Fruit fly (Drosophila melanogaster) whole organism, prepupa: Measurements from ENCODE around the gene mesh.

ENCODE experiments used
- CG10669 ChIP-seq: fragments of 200-800 bp; sonication (Bioruptor generic); optimal IDR thresholded peaks from 3 replicates; lab custom pipeline; 2018; ENCODE audit warnings: missing biosample characterization, mild to moderate bottlenecking, missing genetic modification characterization, moderate library complexity
- CG11762 ChIP-seq: fragments of 200-800 bp; sonication (Bioruptor generic); optimal IDR thresholded peaks from 3 replicates; lab custom pipeline; 2016; ENCODE audit warnings: missing biosample characterization, missing genetic modification characterization; ENCODE audit not compliant: insufficient read depth
- CG11902 ChIP-seq: fragments of 200-800 bp; sonication (Bioruptor generic); optimal IDR thresholded peaks from 3 replicates; lab custom pipeline; 2016; ENCODE audit warnings: missing biosample characterization, missing genetic modification characterization
- CG15336 ChIP-seq: fragments of 200-800 bp; sonication (Bioruptor generic); IDR thresholded peaks from 2 replicates; pipeline ENCODE4 v1.3.6; 2022; ENCODE audit warnings: missing biosample characterization, missing genetic modification characterization
- CG1621 ChIP-seq: fragments of 200-800 bp; sonication (Bioruptor generic); optimal IDR thresholded peaks from 3 replicates; lab custom pipeline; 2018; ENCODE audit warnings: missing biosample characterization, mild to moderate bottlenecking, missing genetic modification characterization
- CG3032 ChIP-seq: fragments of 200-800 bp; optimal IDR thresholded peaks from 2 replicates; lab custom pipeline; 2019; ENCODE audit warnings: missing biosample characterization, mild to moderate bottlenecking, missing genetic modification characterization, moderate library complexity
- CG31627 ChIP-seq: fragments of 200-800 bp; sonication (Bioruptor generic); optimal IDR thresholded peaks from 3 replicates; lab custom pipeline; 2016; ENCODE audit warnings: missing biosample characterization, missing genetic modification characterization
- CG32006 ChIP-seq: fragments of 200-800 bp; sonication (Bioruptor generic); optimal IDR thresholded peaks from 3 replicates; lab custom pipeline; 2017; ENCODE audit warnings: missing biosample characterization, mild to moderate bottlenecking, missing genetic modification characterization
- CG3919 ChIP-seq: fragments of 200-800 bp; sonication (Bioruptor generic); optimal IDR thresholded peaks from 3 replicates; lab custom pipeline; 2016; ENCODE audit warnings: missing biosample characterization, missing genetic modification characterization
- CG6163 ChIP-seq: fragments of 200-800 bp; sonication (Bioruptor generic); IDR thresholded peaks from 3 replicates; pipeline ENCODE4 v1.3.6; 2022; ENCODE audit warnings: missing biosample characterization, missing genetic modification characterization
- CG6276 ChIP-seq: fragments of 200-800 bp; sonication (Bioruptor generic); optimal IDR thresholded peaks from 2 replicates; lab custom pipeline; 2017; ENCODE audit warnings: missing biosample characterization, mild to moderate bottlenecking, missing genetic modification characterization
- CG6854 ChIP-seq: fragments of 200-800 bp; sonication (Bioruptor generic); optimal IDR thresholded peaks from 2 replicates; lab custom pipeline; 2017; ENCODE audit warnings: missing biosample characterization, mild to moderate bottlenecking, missing genetic modification characterization
- CG8119 ChIP-seq: fragments of 200-800 bp; sonication (Bioruptor generic); IDR thresholded peaks from 3 replicates; pipeline ENCODE4 v1.3.6; 2022; ENCODE audit warnings: missing biosample characterization, missing genetic modification characterization
- CG8632 ChIP-seq: fragments of 200-800 bp; sonication (Bioruptor generic); optimal IDR thresholded peaks from 3 replicates; lab custom pipeline; 2016; ENCODE audit warnings: missing biosample characterization, missing genetic modification characterization
- CG9139 ChIP-seq: fragments of 200-800 bp; sonication (Bioruptor generic); optimal IDR thresholded peaks from 3 replicates; lab custom pipeline; 2017; ENCODE audit warnings: missing biosample characterization, mild to moderate bottlenecking, missing genetic modification characterization
- Eip75B ChIP-seq: fragments of 200-800 bp; sonication (Bioruptor generic); optimal IDR thresholded peaks from 3 replicates; lab custom pipeline; 2016; ENCODE audit warnings: missing biosample characterization, missing genetic modification characterization
- Eip78C ChIP-seq: fragments of 200-800 bp; sonication (Bioruptor generic); peaks from one replicate; lab custom pipeline; 2016; ENCODE audit warnings: missing biosample characterization, missing genetic modification characterization
- Ets21C ChIP-seq: fragments of 200-800 bp; sonication (Bioruptor generic); optimal IDR thresholded peaks from 3 replicates; lab custom pipeline; 2016; ENCODE audit warnings: missing biosample characterization, missing genetic modification characterization
- Ets96B ChIP-seq: fragments of 200-800 bp; optimal IDR thresholded peaks from 2 replicates; lab custom pipeline; 2019; ENCODE audit warnings: missing biosample characterization, mild to moderate bottlenecking, missing genetic modification characterization, moderate library complexity
- Hr4 ChIP-seq: fragments of 200-800 bp; sonication (Bioruptor generic); optimal IDR thresholded peaks from 3 replicates; lab custom pipeline; 2016; ENCODE audit warnings: missing biosample characterization, missing genetic modification characterization
- Met ChIP-seq: fragments of 200-800 bp; sonication (Bioruptor generic); optimal IDR thresholded peaks from 3 replicates; lab custom pipeline; 2016; ENCODE audit warnings: missing biosample characterization, missing genetic modification characterization
- OdsH ChIP-seq: fragments of 200-800 bp; sonication (Bioruptor generic); optimal IDR thresholded peaks from 3 replicates; lab custom pipeline; 2016; ENCODE audit warnings: missing biosample characterization, missing genetic modification characterization
- Smox ChIP-seq: fragments of 200-800 bp; sonication (Bioruptor generic); optimal IDR thresholded peaks from 3 replicates; lab custom pipeline; 2016; ENCODE audit warnings: missing biosample characterization, missing genetic modification characterization
- Sox102F ChIP-seq: fragments of 200-800 bp; sonication (Bioruptor generic); optimal IDR thresholded peaks from 2 replicates; lab custom pipeline; 2016; ENCODE audit warnings: missing biosample characterization, mild to moderate bottlenecking, missing genetic modification characterization
- Sox14 ChIP-seq: fragments of 200-800 bp; sonication (Bioruptor generic); optimal IDR thresholded peaks from 3 replicates; lab custom pipeline; 2016; ENCODE audit warnings: missing biosample characterization, missing genetic modification characterization
- Sox15 ChIP-seq: fragments of 200-800 bp; sonication (Bioruptor generic); optimal IDR thresholded peaks from 3 replicates; lab custom pipeline; 2016; ENCODE audit warnings: missing biosample characterization, missing genetic modification characterization
- achi ChIP-seq: fragments of 200-800 bp; sonication (Bioruptor generic); optimal IDR thresholded peaks from 3 replicates; lab custom pipeline; 2016; ENCODE audit warnings: missing biosample characterization, missing genetic modification characterization
- acj6 ChIP-seq: fragments of 200-800 bp; sonication (Bioruptor generic); optimal IDR thresholded peaks from 3 replicates; lab custom pipeline; 2016; ENCODE audit warnings: missing biosample characterization, missing genetic modification characterization
- dac ChIP-seq: fragments of 200-800 bp; sonication (Bioruptor generic); optimal IDR thresholded peaks from 2 replicates; lab custom pipeline; 2017; ENCODE audit warnings: missing biosample characterization, mild to moderate bottlenecking, missing genetic modification characterization
- dsx ChIP-seq: fragments of 200-800 bp; optimal IDR thresholded peaks from 3 replicates; lab custom pipeline; 2019; ENCODE audit warnings: missing biosample characterization, mild to moderate bottlenecking, missing genetic modification characterization, moderate library complexity; ENCODE audit not compliant: poor library complexity, severe bottlenecking
- eg ChIP-seq: fragments of 200-800 bp; sonication (Bioruptor generic); IDR thresholded peaks from 3 replicates; pipeline ENCODE4 v1.3.6; 2022; ENCODE audit warnings: missing biosample characterization, missing genetic modification characterization
- esn ChIP-seq: fragments of 200-800 bp; sonication (Bioruptor generic); optimal IDR thresholded peaks from 2 replicates; lab custom pipeline; 2016; ENCODE audit warnings: missing biosample characterization, mild to moderate bottlenecking, missing genetic modification characterization, moderate library complexity
- fd59A ChIP-seq: fragments of 200-800 bp; sonication (Bioruptor generic); optimal IDR thresholded peaks from 2 replicates; lab custom pipeline; 2017; ENCODE audit warnings: missing biosample characterization, mild to moderate bottlenecking, missing genetic modification characterization, missing genetic modification reagents
- fd85E ChIP-seq: fragments of 200-800 bp; sonication (Bioruptor generic); optimal IDR thresholded peaks from 3 replicates; lab custom pipeline; 2016; ENCODE audit warnings: missing biosample characterization, missing genetic modification characterization
- fkh ChIP-seq: fragments of 200-800 bp; sonication (Bioruptor generic); optimal IDR thresholded peaks from 3 replicates; lab custom pipeline; 2017; ENCODE audit warnings: missing biosample characterization, mild to moderate bottlenecking, missing genetic modification characterization, moderate library complexity
- lz ChIP-seq: fragments of 200-800 bp; sonication (Bioruptor generic); optimal IDR thresholded peaks from 3 replicates; lab custom pipeline; 2016; ENCODE audit warnings: missing biosample characterization, missing genetic modification characterization
- pdm3 ChIP-seq: fragments of 200-800 bp; sonication (Bioruptor generic); optimal IDR thresholded peaks from 3 replicates; lab custom pipeline; 2016; ENCODE audit warnings: missing biosample characterization, missing genetic modification characterization
- spab ChIP-seq: fragments of 200-800 bp; sonication (Bioruptor generic); optimal IDR thresholded peaks from 2 replicates; lab custom pipeline; 2017; ENCODE audit warnings: missing biosample characterization, mild to moderate bottlenecking, missing genetic modification characterization, missing genetic modification reagents
- ss ChIP-seq, 2 experiments: fragments of 200-800 bp; sonication (Bioruptor generic); optimal IDR thresholded peaks; 2 replicates in 1 of 2; 3 replicates in 1 of 2; lab custom pipeline; 2017 to 2018; ENCODE audit warnings: mild to moderate bottlenecking in 2 of 2, missing biosample characterization in 2 of 2, missing genetic modification characterization in 2 of 2, moderate library complexity in 1 of 2
- svp ChIP-seq: fragments of 200-800 bp; sonication (Bioruptor generic); peaks from one replicate; lab custom pipeline; 2016; ENCODE audit warnings: missing biosample characterization, missing genetic modification characterization
- topi ChIP-seq: fragments of 200-800 bp; sonication (Bioruptor generic); optimal IDR thresholded peaks from 3 replicates; lab custom pipeline; 2016; ENCODE audit warnings: missing biosample characterization, missing genetic modification characterization
- vri ChIP-seq: fragments of 200-800 bp; sonication (Bioruptor generic); optimal IDR thresholded peaks from 3 replicates; lab custom pipeline; 2016; ENCODE audit warnings: missing biosample characterization, mild to moderate bottlenecking, missing genetic modification characterization

mesh gene

dm6 chr3R:31168968-31169367, 26.6 kb downstream of the mesh start, which contains the start of gene stops (continued):
- no peak for TF ChIP-seq lz
- no peak for TF ChIP-seq CG11902 (GFP tag; lab: Kevin White, UChicago)
- TF ChIP-seq Sox15: no peak
- no peak for TF ChIP-seq Ets96B
- TF ChIP-seq Met: no peak
- TF ChIP-seq svp (GFP tag; lab: Kevin White, UChicago): peak; percentile 42

dm6 chr3R:31168429-31168828, 27.1 kb downstream of the mesh start:
- no peak for TF ChIP-seq CG6276 (GFP tag; lab: Kevin White, UChicago)
- no peak for TF ChIP-seq fd85E (GFP tag; lab: Kevin White, UChicago)
- no peak for TF ChIP-seq fkh
- TF ChIP-seq fd59A (GFP tag; lab: Kevin White, UChicago): no peak
- no peak for TF ChIP-seq CG6854 (GFP tag; lab: Kevin White, UChicago)
- no peak for TF ChIP-seq achi
- TF ChIP-seq CG15336 (GFP tag; lab: Robert Waterston, UW): no peak
- TF ChIP-seq CG11902 (GFP tag; lab: Kevin White, UChicago): no peak
- TF ChIP-seq, all 60 proteins: peak for 0

dm6 chr3R:31146920-31147319, 48.6 kb downstream of the mesh start:
- TF ChIP-seq esn (GFP tag; lab: Kevin White, UChicago) (no peak), CG32006 (GFP tag; lab: Kevin White, UChicago) (peak; percentile 50), CG11902 (GFP tag; lab: Kevin White, UChicago) (no peak), CG31627 (no peak), Eip75B (GFP tag; lab: Kevin White, UChicago) (no peak), CG8632 (GFP tag; lab: Kevin White, UChicago) (no peak), vri (no peak), dsx (GFP tag; lab: Kevin White, UChicago) (no peak), CG3919 (GFP tag; lab: Kevin White, UChicago) (no peak), acj6 (no peak), Sox15 (no peak), topi (GFP tag; lab: Kevin White, UChicago) (no peak), Smox (GFP tag; lab: Kevin White, UChicago) (no peak), fd85E (GFP tag; lab: Kevin White, UChicago) (no peak), CG8119 (GFP tag; lab: Robert Waterston, UW) (peak; percentile 50; the same call in 2 of the 3 replicates), Hr4 (peak; percentile 37), CG6276 (GFP tag; lab: Kevin White, UChicago) (peak; percentile 9), CG15336 (GFP tag; lab: Robert Waterston, UW) (peak; percentile 42; the same call in 1 of the 2 replicates), pdm3 (no peak), Eip78C (GFP tag; lab: Kevin White, UChicago) (no peak), CG6163 (peak; percentile 47; the same call in 1 of the 3 replicates), CG9139 (GFP tag; lab: Kevin White, UChicago) (no peak), eg (peak; percentile 64)

- no peak for TF ChIP-seq fd85E (GFP tag; lab: Kevin White, UChicago)
- no peak for TF ChIP-seq Sox102F (GFP tag; lab: Kevin White, UChicago)
- TF ChIP-seq fd59A (GFP tag; lab: Kevin White, UChicago): no peak
- no peak for TF ChIP-seq Smox (GFP tag; lab: Kevin White, UChicago)
- no peak for TF ChIP-seq spab (GFP tag; lab: Kevin White, UChicago)
- no peak for TF ChIP-seq CG6854 (GFP tag; lab: Kevin White, UChicago)
Observed at dm6 chr3R:31141691-31142090, 53.9 kb downstream of the mesh start.

- peak; percentile 15 for TF ChIP-seq CG9139 (GFP tag; lab: Kevin White, UChicago)
- TF ChIP-seq ss (GFP tag; optimal IDR thresholded peaks at IDR 0.05; lab: Kevin White, UChicago): peak in 1 of 2 experiments; percentile 42
- peak; percentile 21 for TF ChIP-seq dac (GFP tag; lab: Kevin White, UChicago)
- peak; percentile 10 for TF ChIP-seq lz
- peak; percentile 59 for TF ChIP-seq Eip78C (GFP tag; lab: Kevin White, UChicago)
- peak; percentile 20 for TF ChIP-seq CG3032 (tag; lab: Kevin White, UChicago)
- peak; percentile 13 for TF ChIP-seq Sox102F (GFP tag; lab: Kevin White, UChicago)
- peak; percentile 10 for TF ChIP-seq CG6276 (GFP tag; lab: Kevin White, UChicago)
- peak; percentile 42 for TF ChIP-seq achi
- TF ChIP-seq Hr4: peak; percentile 26
- peak; percentile 11 for TF ChIP-seq Sox14 (GFP tag; lab: Kevin White, UChicago)
- TF ChIP-seq CG11762 (GFP tag; lab: Kevin White, UChicago): no peak
- peak; percentile 25 for TF ChIP-seq CG1621 (tag; lab: Kevin White, UChicago)
- peak; percentile 14 for TF ChIP-seq acj6
- peak; percentile 68 for TF ChIP-seq CG3919 (GFP tag; lab: Kevin White, UChicago)
- peak; percentile 21 for TF ChIP-seq OdsH (GFP tag; lab: Kevin White, UChicago)
- TF ChIP-seq CG10669 (GFP tag; lab: Kevin White, UChicago): peak; percentile 20
- peak; percentile 5 for TF ChIP-seq topi (GFP tag; lab: Kevin White, UChicago)
- TF ChIP-seq Ets21C (GFP tag; lab: Kevin White, UChicago): no peak
- TF ChIP-seq Met: peak; percentile 33
- no peak for TF ChIP-seq CG8632 (GFP tag; lab: Kevin White, UChicago)
- no peak for TF ChIP-seq svp (GFP tag; lab: Kevin White, UChicago)
Observed at dm6 chr3R:31134056-31134455, 61.5 kb downstream of the mesh start, which contains the start of gene Gycbeta100B. Gene Gycbeta100B (plus strand): TSS chr3R:31134392.
